Fruit fly (Drosophila melanogaster) whole organism, embryonic: Measurements from ENCODE around the gene CG11828.

ENCODE experiments used
- Awh ChIP-seq: fragments of 200-800 bp; sonication (Bioruptor generic); IDR thresholded peaks from 2 replicates; pipeline ENCODE4, ENCODE4 v1.3.6; 2022; ENCODE audit warnings: missing biosample characterization, missing genetic modification characterization
- CG10462 ChIP-seq: fragments of 200-800 bp; sonication (Bioruptor generic); optimal IDR thresholded peaks from 2 replicates; lab custom pipeline; 2016; ENCODE audit warnings: missing biosample characterization, missing genetic modification characterization
- CG10979 ChIP-seq: fragments of 200-800 bp; sonication (Bioruptor generic); optimal IDR thresholded peaks from 2 replicates; lab custom pipeline; 2018; ENCODE audit warnings: missing biosample characterization, mild to moderate bottlenecking, missing genetic modification characterization, moderate library complexity
- CG12104 ChIP-seq: fragments of 200-800 bp; sonication (Bioruptor generic); optimal IDR thresholded peaks from 3 replicates; lab custom pipeline; 2016; ENCODE audit warnings: missing biosample characterization, missing genetic modification characterization
- CG12769 ChIP-seq: fragments of 200-800 bp; sonication (Bioruptor generic); optimal IDR thresholded peaks from 2 replicates; lab custom pipeline; 2019; ENCODE audit warnings: missing biosample characterization, mild to moderate bottlenecking, missing genetic modification characterization, moderate library complexity
- CG12942 ChIP-seq: fragments of 200-800 bp; sonication (Bioruptor generic); optimal IDR thresholded peaks from 3 replicates; lab custom pipeline; 2016; ENCODE audit warnings: missing biosample characterization, missing genetic modification characterization
- CG17568 ChIP-seq: fragments of 200-800 bp; sonication (Bioruptor generic); optimal IDR thresholded peaks from 2 replicates; lab custom pipeline; 2018; ENCODE audit warnings: missing biosample characterization, mild to moderate bottlenecking, missing genetic modification characterization, moderate library complexity
- CG17612 ChIP-seq: fragments of 200-800 bp; sonication (Bioruptor generic); IDR thresholded peaks from 2 replicates; pipeline ENCODE4 v1.3.6; 2022; ENCODE audit warnings: missing biosample characterization, missing genetic modification characterization
- CG1792 ChIP-seq: fragments of 200-800 bp; sonication (Bioruptor generic); optimal IDR thresholded peaks from 2 replicates; lab custom pipeline; 2016; ENCODE audit warnings: missing biosample characterization, missing genetic modification characterization
- CG18011 ChIP-seq: fragments of 200-800 bp; sonication (Bioruptor generic); optimal IDR thresholded peaks from 2 replicates; lab custom pipeline; 2017; ENCODE audit warnings: missing biosample characterization, missing genetic modification characterization, mild to moderate bottlenecking, moderate library complexity, missing genotype
- CG18619 ChIP-seq: fragments of 200-800 bp; sonication (Bioruptor generic); optimal IDR thresholded peaks from 3 replicates; lab custom pipeline; 2017; ENCODE audit warnings: missing biosample characterization, mild to moderate bottlenecking, missing genetic modification characterization
- CG2129 ChIP-seq: fragments of 200-800 bp; sonication (Bioruptor generic); IDR thresholded peaks from 2 replicates; pipeline ENCODE4 v1.3.6; 2022; ENCODE audit warnings: missing biosample characterization, missing genetic modification characterization; ENCODE audit not compliant: partially characterized antibody
- CG2712 ChIP-seq: fragments of 200-800 bp; optimal IDR thresholded peaks from 3 replicates; lab custom pipeline; 2019; ENCODE audit warnings: missing biosample characterization, mild to moderate bottlenecking, missing genetic modification characterization, moderate library complexity
- CG31224 ChIP-seq: fragments of 200-800 bp; sonication (Bioruptor generic); IDR thresholded peaks from 2 replicates; pipeline ENCODE4 v1.3.6; 2022; ENCODE audit warnings: missing biosample characterization, missing genetic modification characterization
- CG34422 ChIP-seq: fragments of 200-800 bp; sonication (Bioruptor generic); IDR thresholded peaks from 3 replicates; pipeline ENCODE4 v1.3.6; 2022; ENCODE audit warnings: missing biosample characterization, missing genetic modification characterization
- CG4707 ChIP-seq: fragments of 200-800 bp; sonication (Bioruptor generic); optimal IDR thresholded peaks from 2 replicates; lab custom pipeline; 2018; ENCODE audit warnings: missing biosample characterization, mild to moderate bottlenecking, missing genetic modification characterization, moderate library complexity
- CG7987 ChIP-seq: fragments of 200-800 bp; sonication (Bioruptor generic); optimal IDR thresholded peaks from 2 replicates; lab custom pipeline; 2018; ENCODE audit warnings: missing biosample characterization, mild to moderate bottlenecking, missing genetic modification characterization, moderate library complexity
- CG8281 ChIP-seq: fragments of 200-800 bp; sonication (Bioruptor generic); optimal IDR thresholded peaks from 2 replicates; lab custom pipeline; 2018; ENCODE audit warnings: missing biosample characterization, mild to moderate bottlenecking, missing genetic modification characterization, moderate library complexity
- E2f1 ChIP-seq: fragments of 200-800 bp; sonication (Bioruptor generic); IDR thresholded peaks from 2 replicates; pipeline ENCODE4 v1.3.6; 2022; ENCODE audit warnings: missing biosample characterization, missing genetic modification characterization
- Fer1 ChIP-seq: fragments of 200-800 bp; sonication (Bioruptor generic); optimal IDR thresholded peaks from 2 replicates; lab custom pipeline; 2017; ENCODE audit warnings: missing biosample characterization, mild to moderate bottlenecking, missing genetic modification characterization
- Hr51 ChIP-seq, 2 experiments: fragments of 200-800 bp; sonication (Bioruptor generic); optimal IDR thresholded peaks; 2 replicates in 1 of 2; 3 replicates in 1 of 2; lab custom pipeline; 2016 to 2018; ENCODE audit warnings: missing biosample characterization in 2 of 2, missing genetic modification characterization in 2 of 2, mild to moderate bottlenecking in 1 of 2, moderate library complexity in 1 of 2
- Jarid2 ChIP-seq: fragments of 200-800 bp; sonication (Bioruptor generic); optimal IDR thresholded peaks from 3 replicates; lab custom pipeline; 2017; ENCODE audit warnings: mild to moderate bottlenecking, missing biosample characterization, missing genetic modification reagents, missing genetic modification characterization
- Mrtf ChIP-seq: fragments of 200-800 bp; sonication (Bioruptor generic); IDR thresholded peaks from 3 replicates; pipeline ENCODE4 v1.3.6; 2022; ENCODE audit warnings: missing biosample characterization, missing genetic modification characterization
- Neu2 ChIP-seq: fragments of 200-800 bp; sonication (Bioruptor generic); optimal IDR thresholded peaks from 3 replicates; lab custom pipeline; 2016; ENCODE audit warnings: missing biosample characterization, missing genetic modification characterization, borderline replicate concordance
- Nf-YA ChIP-seq: fragments of 200-800 bp; sonication (Bioruptor generic); IDR thresholded peaks from 2 replicates; pipeline ENCODE4 v1.3.6; 2022; ENCODE audit warnings: missing biosample characterization, missing genetic modification characterization
- Ptx1 ChIP-seq: fragments of 200-800 bp; sonication (Bioruptor generic); IDR thresholded peaks from 2 replicates; pipeline ENCODE4 v1.3.6; 2022; ENCODE audit warnings: missing biosample characterization, missing genetic modification characterization
- Rx ChIP-seq: fragments of 200-800 bp; sonication (Bioruptor generic); IDR thresholded peaks from 2 replicates; pipeline ENCODE4 v1.3.6; 2022; ENCODE audit warnings: missing biosample characterization, missing genetic modification characterization
- Sox102F ChIP-seq: fragments of 200-800 bp; sonication (Bioruptor generic); optimal IDR thresholded peaks from 2 replicates; lab custom pipeline; 2018; ENCODE audit warnings: missing biosample characterization, mild to moderate bottlenecking, missing genetic modification characterization, moderate library complexity
- Vsx1 ChIP-seq: fragments of 200-800 bp; sonication (Bioruptor generic); optimal IDR thresholded peaks from 2 replicates; lab custom pipeline; 2017; ENCODE audit warnings: missing biosample characterization, mild to moderate bottlenecking, missing genetic modification characterization, missing genetic modification reagents
- abd-A ChIP-seq: fragments of 200-800 bp; sonication (Bioruptor generic); optimal IDR thresholded peaks from 3 replicates; lab custom pipeline; 2019; ENCODE audit warnings: missing biosample characterization, mild to moderate bottlenecking, missing genetic modification characterization, moderate library complexity
- aop ChIP-seq: fragments of 200-800 bp; sonication (Bioruptor generic); IDR thresholded peaks from 2 replicates; pipeline ENCODE4 v1.3.6; 2022; ENCODE audit warnings: missing biosample characterization, missing genetic modification characterization
- cato ChIP-seq: fragments of 200-800 bp; sonication (Bioruptor generic); optimal IDR thresholded peaks from 2 replicates; lab custom pipeline; 2016; ENCODE audit warnings: missing biosample characterization, missing genetic modification characterization, borderline replicate concordance
- croc ChIP-seq: fragments of 200-800 bp; sonication (Bioruptor generic); conservative IDR thresholded peaks from 3 replicates; pipeline ENCODE4 v1.3.6; 2022; ENCODE audit warnings: missing biosample characterization, missing genetic modification characterization
- cwo ChIP-seq: fragments of 200-800 bp; sonication (Bioruptor generic); optimal IDR thresholded peaks from 3 replicates; lab custom pipeline; 2017; ENCODE audit warnings: missing biosample characterization, missing genetic modification characterization, mild to moderate bottlenecking, moderate library complexity, missing genetic modification reagents
- fd64A ChIP-seq: fragments of 200-800 bp; sonication (Bioruptor generic); optimal IDR thresholded peaks from 3 replicates; lab custom pipeline; 2018; ENCODE audit warnings: missing biosample characterization, mild to moderate bottlenecking, missing genetic modification characterization
- hkb ChIP-seq, 2 experiments: fragments of 200-800 bp in 1 of 2; fragments of >200 bp in 1 of 2; sonication (Bioruptor generic) in 1 of 2; IDR thresholded peaks in 1 of 2; optimal IDR thresholded peaks in 1 of 2; 2 replicates each; pipeline versions ENCODE4 v1.3.6 to Lab custom; 2017 to 2022; ENCODE audit warnings: missing biosample characterization in 1 of 2, missing genetic modification characterization in 1 of 2
- insv ChIP-seq, 2 experiments: fragments of 200-800 bp; sonication (Bioruptor generic); optimal IDR thresholded peaks; 3 replicates each; lab custom pipeline; 2016 to 2018; ENCODE audit warnings: missing biosample characterization in 2 of 2, missing genetic modification characterization in 2 of 2
- jumu ChIP-seq: fragments of 200-800 bp; sonication (Bioruptor generic); optimal IDR thresholded peaks from 3 replicates; lab custom pipeline; 2016; ENCODE audit warnings: missing biosample characterization, missing genetic modification characterization
- knrl ChIP-seq: fragments of 200-800 bp; sonication (Bioruptor generic); IDR thresholded peaks from 3 replicates; pipeline ENCODE4 v1.3.6; 2022; ENCODE audit warnings: missing biosample characterization, missing genetic modification characterization; ENCODE audit not compliant: partially characterized antibody
- luna ChIP-seq: fragments of 200-800 bp; sonication (Bioruptor generic); optimal IDR thresholded peaks from 2 replicates; lab custom pipeline; 2016; ENCODE audit warnings: missing biosample characterization, missing genetic modification characterization
- nerfin-1 ChIP-seq: fragments of 200-800 bp; sonication (Bioruptor generic); optimal IDR thresholded peaks from 3 replicates; lab custom pipeline; 2019; ENCODE audit warnings: missing biosample characterization, mild to moderate bottlenecking, missing genetic modification characterization, moderate library complexity
- onecut ChIP-seq: fragments of 200-800 bp; sonication (Bioruptor generic); IDR thresholded peaks from 2 replicates; pipeline ENCODE4 v1.3.6; 2022; ENCODE audit warnings: missing biosample characterization, missing genetic modification characterization
- phol ChIP-seq: fragments of 200-800 bp; sonication (Bioruptor generic); optimal IDR thresholded peaks from 3 replicates; lab custom pipeline; 2018; ENCODE audit warnings: missing biosample characterization, mild to moderate bottlenecking, missing genetic modification characterization, moderate library complexity
- pum ChIP-seq: fragments of 200-800 bp; sonication (Bioruptor generic); optimal IDR thresholded peaks from 2 replicates; lab custom pipeline; 2016; ENCODE audit warnings: missing biosample characterization, missing genetic modification characterization
- sisA ChIP-seq: fragments of 200-800 bp; sonication (Bioruptor generic); IDR thresholded peaks from 2 replicates; pipeline ENCODE4 v1.3.6; 2022; ENCODE audit warnings: missing biosample characterization, missing genetic modification characterization
- slbo ChIP-seq: fragments of 200-800 bp; sonication (Bioruptor generic); IDR thresholded peaks from 2 replicates; pipeline ENCODE4 v1.3.6; 2022; ENCODE audit warnings: missing biosample characterization, missing genetic modification characterization
- so ChIP-seq: fragments of 200-800 bp; sonication (Bioruptor generic); IDR thresholded peaks from 3 replicates; pipeline ENCODE4 v1.3.6; 2022; ENCODE audit warnings: missing biosample characterization, missing genetic modification characterization
- sob ChIP-seq: fragments of 200-800 bp; sonication (Bioruptor generic); IDR thresholded peaks from 2 replicates; pipeline ENCODE4 v1.3.6; 2022; ENCODE audit warnings: missing biosample characterization, missing genetic modification characterization
- toy ChIP-seq: fragments of 200-800 bp; sonication (Bioruptor generic); IDR thresholded peaks from 2 replicates; pipeline ENCODE4 v1.3.6; 2022; ENCODE audit warnings: missing biosample characterization, missing genetic modification characterization
- z ChIP-seq: fragments of 200-800 bp; sonication (Bioruptor generic); IDR thresholded peaks from 3 replicates; pipeline ENCODE4 v1.3.6; 2022; ENCODE audit warnings: missing biosample characterization, missing genetic modification characterization

CG11828 gene

dm6 chr3R:28891513-28892097 lies 31.2 kb upstream of the CG11828 start (continued):
- TF ChIP-seq toy (GFP tag; lab: Robert Waterston, UW) (no peak), cato (GFP tag; lab: Kevin White, UChicago) (no peak), knrl (GFP tag; lab: Robert Waterston, UW) (no peak), phol (tag; lab: Kevin White, UChicago) (no peak), CG10979 (no peak), Mrtf (no peak), CG17568 (GFP tag; lab: Kevin White, UChicago) (no peak), CG34422 (GFP tag; lab: Robert Waterston, UW) (no peak), CG2129 (no peak), CG4707 (GFP tag; lab: Kevin White, UChicago) (no peak), cwo (GFP tag; lab: Kevin White, UChicago) (no peak), pum (GFP tag; lab: Kevin White, UChicago) (no peak), slbo (GFP tag; lab: Robert Waterston, UW) (0 out of 2 replicates have a peak, but pooled peaks have one; percentile 5), so (GFP tag; lab: Robert Waterston, UW) (no peak), Vsx1 (GFP tag; lab: Kevin White, UChicago) (no peak), Nf-YA (GFP tag; lab: Robert Waterston, UW) (no peak), abd-A (tag; lab: Kevin White, UChicago) (no peak), Jarid2 (GFP tag; lab: Kevin White, UChicago) (peak; percentile 92), CG17612 (no peak), luna (GFP tag; lab: Kevin White, UChicago) (no peak), CG7987 (no peak), CG12104 (GFP tag; lab: Kevin White, UChicago) (no peak), Rx (GFP tag; lab: Robert Waterston, UW) (no peak), hkb (optimal IDR thresholded peaks at IDR 0.05; lab: Kevin White, UChicago) (no peak), hkb (GFP tag; IDR thresholded peaks at IDR 0.05; lab: Robert Waterston, UW) (peak; percentile 35; the same call in 1 of the 2 replicates), CG31224 (GFP tag; lab: Robert Waterston, UW) (no peak), Awh (no peak), croc (no peak), CG18619 (no peak), Hr51 (GFP tag; optimal IDR thresholded peaks at IDR 0.05; lab: Kevin White, UChicago) (no peak), CG10462 (no peak), CG1792 (GFP tag; lab: Kevin White, UChicago) (no peak), CG12769 (tag; lab: Kevin White, UChicago) (peak; percentile 29), sob (no peak), CG2712 (tag; lab: Kevin White, UChicago) (no peak), Fer1 (GFP tag; lab: Kevin White, UChicago) (peak; percentile 9), fd64A (GFP tag; lab: Kevin White, UChicago) (no peak), Neu2 (GFP tag; lab: Kevin White, UChicago) (no peak), CG18011 (GFP tag; lab: Kevin White, UChicago) (no peak), jumu (GFP tag; lab: Kevin White, UChicago) (no peak), z (GFP tag; lab: Robert Waterston, UW) (no peak), E2f1 (GFP tag; lab: Robert Waterston, UW) (no peak), aop (no peak), Sox102F (GFP tag; lab: Kevin White, UChicago) (no peak), onecut (GFP tag; lab: Robert Waterston, UW) (no peak), CG12942 (GFP tag; lab: Kevin White, UChicago) (no peak), nerfin-1 (tag; lab: Kevin White, UChicago) (no peak), insv (GFP tag; optimal IDR thresholded peaks at IDR 0.05; lab: Kevin White, UChicago) (no peak), Ptx1 (GFP tag; lab: Robert Waterston, UW) (no peak), CG8281 (no peak), sisA (GFP tag; lab: Robert Waterston, UW) (no peak)
